Worm (Caenorhabditis elegans) whole organism, young adult: ENCODE results near the gene C34C6.9.

Experiments used
- B0035.1 ChIP-seq: sonication (generic microtip); optimal IDR thresholded peaks from 2 replicates; lab custom pipeline; 2016; ENCODE audit warnings: missing genetic modification characterization, mild to moderate bottlenecking, missing compliant biosample characterization, missing genotype, missing genetic modification reagents
- F33H1.4 ChIP-seq: fragments of 200-800 bp; sonication (Bioruptor generic); IDR thresholded peaks from 2 replicates; pipeline ENCODE4 v1.3.6; 2022; ENCODE audit warnings: missing genetic modification reagents, missing genetic modification characterization, missing compliant biosample characterization
- T26A5.8 ChIP-seq: sonication (generic microtip); optimal IDR thresholded peaks from 2 replicates; lab custom pipeline; 2016; ENCODE audit warnings: missing genetic modification characterization, missing compliant biosample characterization
- ceh-27 ChIP-seq: fragments of 200-800 bp; sonication (Bioruptor generic); optimal IDR thresholded peaks from 2 replicates; lab custom pipeline; 2018; ENCODE audit warnings: mild to moderate bottlenecking, missing genetic modification characterization, moderate library complexity, missing compliant biosample characterization
- him-1 ChIP-seq: sonication (generic microtip); optimal IDR thresholded peaks from 2 replicates; lab custom pipeline; 2016; ENCODE audit warnings: missing genotype, missing genetic modification reagents, missing genetic modification characterization, missing compliant biosample characterization
- hlh-26 ChIP-seq: fragments of 200-800 bp; sonication (Bioruptor generic); conservative IDR thresholded peaks from 2 replicates; pipeline ENCODE4 v1.3.6; 2022; ENCODE audit warnings: missing genetic modification reagents, missing genetic modification characterization, missing compliant biosample characterization
- hrde-1 ChIP-seq: sonication (generic microtip); optimal IDR thresholded peaks from 2 replicates; lab custom pipeline; 2016; ENCODE audit warnings: missing genetic modification characterization, mild to moderate bottlenecking, missing compliant biosample characterization, moderate library complexity, missing genotype, missing genetic modification reagents, borderline replicate concordance
- lin-35 ChIP-seq, 3 experiments: fragments of 150-350 bp in 2 of 3; sonication (generic microtip) in 1 of 3; optimal IDR thresholded peaks; 2 replicates each; lab custom pipeline; 2014 to 2018; ENCODE audit warnings: missing biosample characterization in 3 of 3, missing genetic modification characterization in 3 of 3, missing genetic modification reagents in 3 of 3
- madf-8 ChIP-seq: fragments of 200-800 bp; sonication (Bioruptor generic); conservative IDR thresholded peaks from 2 replicates; pipeline ENCODE4 v1.3.6; 2022; ENCODE audit warnings: missing genetic modification reagents, missing genetic modification characterization, missing compliant biosample characterization
- pha-4 ChIP-seq: fragments of 150-350 bp; sonication (generic microtip); optimal IDR thresholded peaks from 2 replicates; lab custom pipeline; 2014; ENCODE audit warnings: missing biosample characterization, missing genetic modification reagents, missing genetic modification characterization
- rec-8 ChIP-seq, 2 experiments: sonication (generic microtip); optimal IDR thresholded peaks; 2 replicates each; lab custom pipeline; 2016; ENCODE audit warnings: mild to moderate bottlenecking in 2 of 2, missing genetic modification characterization in 2 of 2, missing genetic modification reagents in 2 of 2, missing genotype in 2 of 2, missing biosample characterization in 1 of 2, missing compliant biosample characterization in 1 of 2, moderate library complexity in 1 of 2
- unc-130 ChIP-seq: sonication (generic microtip); optimal IDR thresholded peaks from 2 replicates; lab custom pipeline; 2016; ENCODE audit warnings: missing genetic modification reagents, missing genetic modification characterization, missing compliant biosample characterization

DNA sequence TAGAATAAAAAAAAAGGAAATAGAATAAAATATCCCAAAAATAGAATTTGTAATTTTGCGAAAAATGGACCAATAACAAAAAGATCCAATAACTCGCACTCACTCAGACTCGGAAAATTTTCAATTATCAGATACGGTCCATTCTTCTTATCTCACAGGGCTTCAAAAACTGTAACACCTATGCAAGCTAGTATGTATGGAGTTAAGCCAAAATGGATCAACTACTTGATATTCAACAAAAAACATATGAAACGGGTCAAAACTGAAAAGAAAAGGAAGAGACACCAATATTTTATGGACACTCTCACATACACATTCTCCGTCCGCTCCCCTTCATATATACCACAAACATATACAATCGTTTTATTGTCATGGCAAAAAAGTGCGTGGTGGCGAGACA, at the start of gene C34C6.9:
- TF ChIP-seq madf-8 (GFP tag; lab: Robert Waterston, UW) (no peak), hlh-26 (GFP tag; lab: Robert Waterston, UW) (no peak), hrde-1 (tag; lab: Kevin White, UChicago) (no peak), pha-4 (no peak), unc-130 (GFP tag; lab: Kevin White, UChicago) (no peak), lin-35 (GFP tag; optimal IDR thresholded peaks at IDR 0.05; lab: Kevin White, UChicago) (no peak), B0035.1 (tag; lab: Kevin White, UChicago) (no peak), him-1 (tag; lab: Kevin White, UChicago) (no peak), ceh-27 (GFP tag; lab: Kevin White, UChicago) (no peak), rec-8 (tag; optimal IDR thresholded peaks at IDR 0.05; lab: Kevin White, UChicago) (no peak), F33H1.4 (GFP tag; lab: Robert Waterston, UW) (no peak), T26A5.8 (no peak)
